Worm (Caenorhabditis elegans) whole organism, L2 larva: ENCODE data around the gene T25B9.6.

Experiments used
- R02D3.7 ChIP-seq: fragments of 150-350 bp; optimal IDR thresholded peaks from 2 replicates; lab custom pipeline; 2014; ENCODE audit warnings: missing biosample characterization, missing genetic modification characterization
- blmp-1 ChIP-seq: sonication (generic microtip); optimal IDR thresholded peaks from 2 replicates; lab custom pipeline; 2017; ENCODE audit warnings: missing genetic modification characterization, mild to moderate bottlenecking, missing compliant biosample characterization, antibody characterized with exemption, moderate library complexity; ENCODE audit not compliant: insufficient read depth
- ceh-82 ChIP-seq: fragments of 150-350 bp; optimal IDR thresholded peaks from 2 replicates; lab custom pipeline; 2014; ENCODE audit warnings: missing biosample characterization, missing genetic modification characterization
- lin-13 ChIP-seq: fragments of 150-350 bp; optimal IDR thresholded peaks from 2 replicates; lab custom pipeline; 2014; ENCODE audit warnings: missing biosample characterization, missing genetic modification reagents, missing genetic modification characterization
- mab-5 ChIP-seq: fragments of 150-350 bp; optimal IDR thresholded peaks from 2 replicates; lab custom pipeline; 2014; ENCODE audit warnings: missing biosample characterization, missing genetic modification characterization
- nhr-25 ChIP-seq: fragments of 150-350 bp; sonication (generic microtip); optimal IDR thresholded peaks from 3 replicates; lab custom pipeline; 2014; ENCODE audit warnings: missing biosample characterization, missing genetic modification characterization
- nhr-6 ChIP-seq: fragments of 150-350 bp; optimal IDR thresholded peaks from 2 replicates; lab custom pipeline; 2014; ENCODE audit warnings: missing biosample characterization, missing genetic modification characterization
- peb-1 ChIP-seq: fragments of 150-350 bp; optimal IDR thresholded peaks from 2 replicates; lab custom pipeline; 2014; ENCODE audit warnings: missing biosample characterization, missing genetic modification characterization
- unc-55 ChIP-seq: fragments of 150-350 bp; sonication (generic microtip); optimal IDR thresholded peaks from 3 replicates; lab custom pipeline; 2014; ENCODE audit warnings: missing biosample characterization, missing genetic modification reagents, missing genetic modification characterization
- ztf-1 ChIP-seq: fragments of 200-800 bp; sonication (Bioruptor generic); conservative IDR thresholded peaks from 2 replicates; pipeline ENCODE4 v1.3.6; 2022; ENCODE audit warnings: missing genetic modification characterization, missing compliant biosample characterization
- ztf-4 ChIP-seq: fragments of 150-350 bp; optimal IDR thresholded peaks from 2 replicates; lab custom pipeline; 2014; ENCODE audit warnings: missing biosample characterization, missing genetic modification characterization

T25B9.6 gene

DNA sequence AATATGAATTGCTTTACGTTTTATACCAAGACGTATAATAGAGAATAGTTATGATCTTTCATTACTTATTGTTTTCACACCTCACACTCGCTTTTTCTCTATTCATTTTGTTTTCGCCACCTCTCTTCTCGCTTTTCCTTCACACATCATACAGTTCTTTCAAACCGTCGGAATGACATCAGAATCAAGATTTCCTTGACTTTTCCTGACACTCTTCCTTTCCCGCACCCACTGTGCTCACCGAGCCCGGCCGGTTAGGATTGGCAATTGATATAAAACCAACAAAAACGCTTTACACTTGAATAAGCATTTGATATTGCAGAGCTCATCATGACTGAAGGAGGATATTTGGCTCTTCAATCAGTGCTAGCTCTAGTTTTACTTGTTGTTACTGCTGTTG lies 41.4 kb downstream of the T25B9.6 start, which contains the start of gene zipt-2.1:
TSS of gene zipt-2.1 (plus strand) at position 301 of the 400 bp plus-strand sequence.
- no peak for TF ChIP-seq unc-55 (GFP tag; lab: Kevin White, UChicago)
- TF ChIP-seq nhr-6 (tag; lab: Kevin White, UChicago), result no peak
- no peak for TF ChIP-seq peb-1 (tag; lab: Kevin White, UChicago)
- TF ChIP-seq R02D3.7, result no peak
- TF ChIP-seq, all 48 proteins: peak for 0

DNA sequence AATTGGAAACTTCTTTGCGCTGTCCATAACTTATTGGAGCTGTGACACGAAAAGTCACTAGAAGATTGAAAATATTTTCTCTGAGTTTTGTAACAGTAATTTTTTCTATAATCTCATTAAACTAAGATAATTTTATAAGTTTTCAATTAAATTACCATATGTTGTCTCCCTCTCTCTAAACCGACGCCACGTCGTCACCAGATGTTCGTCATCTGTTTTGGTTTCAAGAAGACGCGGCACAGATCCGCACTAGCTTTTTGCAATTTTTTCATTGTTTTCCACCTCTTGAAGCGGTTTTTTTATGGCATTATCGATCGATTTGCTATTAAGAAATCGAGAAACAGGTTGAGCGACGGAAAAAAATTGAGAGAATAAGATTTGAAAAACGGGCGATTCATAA lies 46.0 kb downstream of the T25B9.6 start:
- TF ChIP-seq ceh-82 (tag; lab: Kevin White, UChicago), result no peak
- TF ChIP-seq blmp-1, result no peak
- no peak for TF ChIP-seq R02D3.7
- TF ChIP-seq lin-13, result no peak
- TF ChIP-seq mab-5 (tag; lab: Kevin White, UChicago), result no peak
- TF ChIP-seq ztf-4 (tag; lab: Kevin White, UChicago), result no peak
- TF ChIP-seq ztf-1 (GFP tag; lab: Robert Waterston, UW), result no peak
- no peak for TF ChIP-seq nhr-25 (tag; lab: Kevin White, UChicago)
